Worm (Caenorhabditis elegans) whole organism, L1 larva: Measurements from ENCODE around the gene fbxa-158.

Source experiments
- aha-1 ChIP-seq: fragments of 150-350 bp; optimal IDR thresholded peaks from 2 replicates; lab custom pipeline; 2014; ENCODE audit warnings: missing biosample characterization, missing genetic modification characterization
- alr-1 ChIP-seq: fragments of 200-800 bp; sonication (Bioruptor generic); optimal IDR thresholded peaks from 2 replicates; lab custom pipeline; 2018; ENCODE audit warnings: borderline replicate concordance, mild to moderate bottlenecking, missing genetic modification characterization, missing compliant biosample characterization
- ama-1 ChIP-seq: fragments of 150-350 bp; optimal IDR thresholded peaks from 2 replicates; lab custom pipeline; 2014
- blmp-1 ChIP-seq: fragments of 150-350 bp; optimal IDR thresholded peaks from 2 replicates; lab custom pipeline; 2014; ENCODE audit warnings: missing biosample characterization, missing genetic modification characterization
- ceh-63 ChIP-seq: fragments of 200-800 bp; sonication (Bioruptor generic); optimal IDR thresholded peaks from 2 replicates; lab custom pipeline; 2018; ENCODE audit warnings: mild to moderate bottlenecking, missing genetic modification characterization, missing compliant biosample characterization
- ceh-8 ChIP-seq: fragments of 200-800 bp; sonication (Bioruptor generic); optimal IDR thresholded peaks from 2 replicates; lab custom pipeline; 2018; ENCODE audit warnings: mild to moderate bottlenecking, missing genetic modification characterization, moderate library complexity, missing compliant biosample characterization
- ceh-88 ChIP-seq: fragments of 200-800 bp; sonication (Bioruptor generic); IDR thresholded peaks from 2 replicates; pipeline ENCODE4 v1.3.6; 2022; ENCODE audit warnings: missing genetic modification characterization, missing compliant biosample characterization
- ceh-90 ChIP-seq: sonication (generic microtip); optimal IDR thresholded peaks from 2 replicates; lab custom pipeline; 2016; ENCODE audit warnings: missing genetic modification characterization, missing compliant biosample characterization
- ces-1 ChIP-seq: fragments of 150-350 bp; optimal IDR thresholded peaks from 2 replicates; lab custom pipeline; 2014; ENCODE audit warnings: missing biosample characterization, missing genetic modification reagents, missing genetic modification characterization
- dpl-1 ChIP-seq, 3 experiments: fragments of 150-350 bp in 2 of 3; sonication (generic microtip) in 1 of 3; optimal IDR thresholded peaks; 2 replicates each; lab custom pipeline; 2014 to 2017; ENCODE audit warnings: missing biosample characterization in 3 of 3, missing genetic modification characterization in 3 of 3, missing genetic modification reagents in 3 of 3
- dsc-1 ChIP-seq: sonication (generic microtip); optimal IDR thresholded peaks from 2 replicates; lab custom pipeline; 2016; ENCODE audit warnings: mild to moderate bottlenecking, missing genetic modification characterization, missing compliant biosample characterization
- efl-1 ChIP-seq, 4 experiments: fragments of 150-350 bp; optimal IDR thresholded peaks in 3 of 4; peaks in 1 of 4; 1 replicate in 1 of 4; 2 replicates in 3 of 4; lab custom pipeline; 2014; ENCODE audit warnings: missing biosample characterization in 2 of 4, missing genetic modification characterization in 2 of 4, missing genetic modification reagents in 2 of 4
- efl-3 ChIP-seq: fragments of 200-800 bp; sonication (Bioruptor generic); optimal IDR thresholded peaks from 2 replicates; lab custom pipeline; 2018; ENCODE audit warnings: mild to moderate bottlenecking, missing genetic modification characterization, missing compliant biosample characterization
- egl-13 ChIP-seq: sonication (generic microtip); optimal IDR thresholded peaks from 2 replicates; lab custom pipeline; 2016; ENCODE audit warnings: missing genotype, missing genetic modification reagents, missing genetic modification characterization, missing compliant biosample characterization
- egl-27 ChIP-seq, 2 experiments: fragments of 150-350 bp in 1 of 2; sonication (generic microtip); optimal IDR thresholded peaks; 3 replicates each; lab custom pipeline; 2017 to 2018; ENCODE audit warnings: missing biosample characterization in 2 of 2, missing genetic modification characterization in 2 of 2, missing genetic modification reagents in 2 of 2
- elt-2 ChIP-seq: sonication (generic microtip); optimal IDR thresholded peaks from 2 replicates; lab custom pipeline; 2016; ENCODE audit warnings: missing genetic modification characterization, mild to moderate bottlenecking, inconsistent platforms, missing compliant biosample characterization, missing genetic modification reagents
- elt-3 ChIP-seq, 6 experiments: fragments of 150-350 bp in 1 of 6; sonication (generic microtip); optimal IDR thresholded peaks; 2 replicates each; lab custom pipeline; 2017 to 2018; ENCODE audit warnings: missing biosample characterization in 6 of 6, missing genetic modification characterization in 6 of 6, inconsistent platforms in 1 of 6
- grh-1 ChIP-seq: fragments of 200-800 bp; sonication (Bioruptor generic); IDR thresholded peaks from 2 replicates; pipeline ENCODE4 v1.3.6; 2022; ENCODE audit warnings: missing genetic modification reagents, missing genetic modification characterization, missing compliant biosample characterization
- hpl-2 ChIP-seq: fragments of 150-350 bp; optimal IDR thresholded peaks from 2 replicates; lab custom pipeline; 2014; ENCODE audit warnings: missing biosample characterization, missing genetic modification reagents, missing genetic modification characterization
- jun-1 ChIP-seq: fragments of 150-350 bp; optimal IDR thresholded peaks from 2 replicates; lab custom pipeline; 2014; ENCODE audit warnings: missing biosample characterization, missing genetic modification reagents, missing genetic modification characterization
- lin-35 ChIP-seq, 2 experiments: fragments of 150-350 bp; optimal IDR thresholded peaks; 2 replicates each; lab custom pipeline; 2014; ENCODE audit warnings: missing biosample characterization in 2 of 2, missing genetic modification characterization in 2 of 2, missing genetic modification reagents in 2 of 2
- lin-39 ChIP-seq: fragments of 150-350 bp; optimal IDR thresholded peaks from 2 replicates; lab custom pipeline; 2014; ENCODE audit warnings: missing biosample characterization, missing genetic modification reagents, missing genetic modification characterization
- lsy-2 ChIP-seq, 2 experiments: fragments of 150-350 bp; optimal IDR thresholded peaks; 2 replicates each; lab custom pipeline; 2014; ENCODE audit warnings: missing biosample characterization in 2 of 2, missing genetic modification characterization in 2 of 2
- mab-9 ChIP-seq: fragments of 200-800 bp; sonication (Bioruptor generic); IDR thresholded peaks from 2 replicates; pipeline ENCODE4 v1.3.6; 2022; ENCODE audit warnings: missing genetic modification reagents, missing genetic modification characterization, missing compliant biosample characterization
- mep-1 ChIP-seq: fragments of 150-350 bp; optimal IDR thresholded peaks from 2 replicates; lab custom pipeline; 2014; ENCODE audit warnings: missing biosample characterization, missing genetic modification characterization
- nhr-28 ChIP-seq: fragments of 150-350 bp; optimal IDR thresholded peaks from 2 replicates; lab custom pipeline; 2014; ENCODE audit warnings: missing biosample characterization, missing genetic modification characterization
- nhr-77 ChIP-seq: fragments of 150-350 bp; optimal IDR thresholded peaks from 2 replicates; lab custom pipeline; 2014; ENCODE audit warnings: missing biosample characterization, missing genetic modification characterization
- pag-3 ChIP-seq: sonication (generic microtip); optimal IDR thresholded peaks from 2 replicates; lab custom pipeline; 2017; ENCODE audit warnings: missing genetic modification characterization, mild to moderate bottlenecking, missing compliant biosample characterization, antibody characterized with exemption, borderline replicate concordance; ENCODE audit not compliant: insufficient read depth
- rnt-1 ChIP-seq: sonication (generic microtip); optimal IDR thresholded peaks from 2 replicates; lab custom pipeline; 2016; ENCODE audit warnings: mild to moderate bottlenecking, missing genetic modification characterization, moderate library complexity, missing compliant biosample characterization
- sptf-1 ChIP-seq: fragments of 150-350 bp; optimal IDR thresholded peaks from 2 replicates; lab custom pipeline; 2014; ENCODE audit warnings: missing biosample characterization, missing genetic modification characterization
- sup-37 ChIP-seq: fragments of 200-800 bp; sonication (Bioruptor generic); optimal IDR thresholded peaks from 2 replicates; lab custom pipeline; 2018; ENCODE audit warnings: mild to moderate bottlenecking, missing genetic modification characterization, missing compliant biosample characterization
- unc-130 ChIP-seq: fragments of 150-350 bp; optimal IDR thresholded peaks from 2 replicates; lab custom pipeline; 2017; ENCODE audit warnings: missing biosample characterization, missing genetic modification characterization, inconsistent platforms
- unc-30 ChIP-seq: sonication (generic microtip); optimal IDR thresholded peaks from 2 replicates; lab custom pipeline; 2017; ENCODE audit warnings: missing biosample characterization, missing genetic modification characterization
- unc-86 ChIP-seq: sonication (generic microtip); optimal IDR thresholded peaks from 2 replicates; lab custom pipeline; 2016; ENCODE audit warnings: missing genetic modification characterization, missing compliant biosample characterization
- unc-98 ChIP-seq: fragments of 200-800 bp; sonication (Bioruptor generic); IDR thresholded peaks from 2 replicates; pipeline ENCODE4 v1.3.6; 2022; ENCODE audit warnings: missing genetic modification characterization, missing compliant biosample characterization
- xbp-1 ChIP-seq: sonication (generic microtip); optimal IDR thresholded peaks from 2 replicates; lab custom pipeline; 2016; ENCODE audit warnings: missing genetic modification characterization, missing compliant biosample characterization
- zag-1 ChIP-seq: fragments of 150-350 bp; optimal IDR thresholded peaks from 2 replicates; lab custom pipeline; 2014; ENCODE audit warnings: missing biosample characterization, missing genetic modification characterization
- ztf-11 ChIP-seq, 2 experiments: sonication (generic microtip); optimal IDR thresholded peaks; 2 replicates each; lab custom pipeline; 2016 to 2017; ENCODE audit warnings: missing genetic modification characterization in 2 of 2, missing biosample characterization in 1 of 2, missing compliant biosample characterization in 1 of 2

Gene fbxa-158

DNA sequence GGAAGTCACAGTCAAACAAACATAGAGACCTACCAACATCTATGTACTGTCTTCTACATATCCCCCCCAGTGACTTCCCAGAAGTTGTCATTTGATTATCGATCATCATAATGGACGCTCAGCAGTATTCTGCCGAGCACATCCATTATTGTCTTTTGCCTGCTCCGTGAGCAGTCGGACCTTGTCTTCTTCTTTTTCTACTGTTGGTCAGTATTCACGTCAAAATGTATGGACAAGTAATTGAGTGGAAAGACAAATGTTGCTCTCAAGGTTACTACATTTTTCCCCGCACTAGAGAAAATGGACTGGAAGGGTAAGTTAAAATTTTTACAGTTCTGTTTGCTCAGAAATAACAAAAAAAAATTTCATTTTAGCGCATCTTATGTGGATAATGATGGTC, 33.8 kb upstream of the fbxa-158 start, which contains the start of gene btb-12:
Gene btb-12, plus strand, starts transcription at position 301 of the 400 bp plus-strand sequence.
- TF ChIP-seq dsc-1 (tag; lab: Kevin White, UChicago) (no peak), sptf-1 (tag; lab: Kevin White, UChicago) (no peak), ztf-11 (tag; optimal IDR thresholded peaks at IDR 0.05; lab: Kevin White, UChicago) (no peak), hpl-2 (GFP tag; lab: Kevin White, UChicago) (no peak), pag-3 (tag; lab: Kevin White, UChicago) (no peak), blmp-1 (tag; lab: Kevin White, UChicago) (no peak), jun-1 (tag; lab: Kevin White, UChicago) (no peak), nhr-28 (tag; lab: Kevin White, UChicago) (no peak), ama-1 (lab: Kevin White, UChicago) (no peak)

DNA sequence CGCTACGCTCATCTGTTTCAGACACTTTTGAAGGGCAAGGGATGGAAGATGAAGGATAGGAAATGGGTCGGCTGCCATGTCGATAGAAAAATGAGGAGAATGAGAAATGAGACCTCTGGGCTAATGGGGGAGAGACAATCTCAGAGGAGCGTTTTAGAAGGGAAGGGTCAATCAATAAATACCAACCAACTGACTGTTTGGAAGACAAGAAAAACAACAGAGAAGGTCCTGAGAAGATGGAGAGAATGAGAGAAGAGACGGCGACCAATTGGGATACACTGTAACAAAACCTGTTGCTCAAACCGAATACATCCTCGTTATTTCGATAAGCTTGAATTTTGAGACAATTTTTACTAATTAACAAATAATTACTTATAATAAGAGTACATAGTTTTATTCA, 32.3 kb upstream of the fbxa-158 start, which contains the start of gene fbxb-15:
Gene fbxb-15, minus strand, starts transcription at position 101 of the 400 bp plus-strand sequence.
- TF ChIP-seq unc-86: no peak

DNA sequence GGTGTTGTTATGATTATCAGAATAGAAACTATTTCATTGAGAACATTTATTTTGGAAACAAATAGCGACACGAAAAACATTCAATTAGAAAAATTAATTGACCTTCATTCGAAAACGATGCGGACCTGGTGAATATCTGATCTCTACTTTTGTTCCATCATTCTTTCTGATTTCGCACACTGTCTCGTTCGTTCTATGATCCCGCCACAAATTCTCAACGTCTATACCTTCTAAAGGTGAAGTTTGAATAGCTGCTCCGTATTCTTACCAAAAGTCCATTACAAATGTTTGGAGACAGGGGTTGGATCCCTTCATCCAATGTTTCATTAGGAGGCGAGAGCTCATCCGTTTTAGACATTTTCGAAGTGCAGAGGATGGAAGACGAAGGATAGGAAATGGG, 30.7 kb upstream of the fbxa-158 start, which contains the start of gene fbxb-16:
Gene fbxb-16, minus strand, starts transcription at position 101 of the 400 bp plus-strand sequence.
- TF ChIP-seq lsy-2 (tag; optimal IDR thresholded peaks at IDR 0.05; lab: Kevin White, UChicago): no peak
- TF ChIP-seq mep-1 (tag; lab: Kevin White, UChicago): no peak
- TF ChIP-seq egl-27 (tag; optimal IDR thresholded peaks at IDR 0.05; lab: Kevin White, UChicago): no peak
- TF ChIP-seq ceh-88 (GFP tag; lab: Robert Waterston, UW): no peak
- no peak for TF ChIP-seq nhr-77 (tag; lab: Kevin White, UChicago)
- no peak for TF ChIP-seq dsc-1 (tag; lab: Kevin White, UChicago)
- TF ChIP-seq grh-1: no peak
- TF ChIP-seq hpl-2 (GFP tag; lab: Kevin White, UChicago): no peak
- TF ChIP-seq ceh-90 (tag; lab: Kevin White, UChicago): no peak
- no peak for TF ChIP-seq unc-30 (tag; lab: Kevin White, UChicago)
- TF ChIP-seq xbp-1 (tag; lab: Kevin White, UChicago): no peak
- TF ChIP-seq ceh-8 (GFP tag; lab: Kevin White, UChicago): no peak
- no peak for TF ChIP-seq egl-13
- no peak for TF ChIP-seq ces-1
- no peak for TF ChIP-seq alr-1
- TF ChIP-seq sup-37 (GFP tag; lab: Kevin White, UChicago): no peak
- TF ChIP-seq ceh-63 (GFP tag; lab: Kevin White, UChicago): no peak
- no peak for TF ChIP-seq mab-9
- no peak for TF ChIP-seq unc-98 (GFP tag; lab: Robert Waterston, UW)
- TF ChIP-seq elt-3 (tag; optimal IDR thresholded peaks at IDR 0.05; lab: Kevin White, UChicago): no peak
- TF ChIP-seq, all 84 proteins: peak for 0

DNA sequence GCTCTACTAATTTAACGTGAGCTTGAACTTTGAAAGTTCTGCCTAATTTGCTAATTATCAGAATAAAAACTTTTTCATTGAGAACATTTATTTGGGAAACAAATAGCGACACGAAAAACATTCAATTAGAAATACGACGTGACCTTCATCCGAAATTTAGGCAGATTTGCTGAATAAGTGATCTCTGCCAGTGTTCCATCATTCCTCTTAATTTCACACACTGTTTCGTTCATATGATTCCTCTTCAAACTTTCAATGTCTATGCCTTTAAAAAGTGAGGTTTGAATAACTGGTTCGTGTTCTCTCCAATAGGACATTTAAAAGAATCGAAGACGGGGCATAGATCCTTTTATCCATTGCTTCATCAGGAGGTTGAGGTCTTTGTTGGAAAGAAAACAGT, 29.4 kb upstream of the fbxa-158 start, which contains the start of gene fbxb-20:
Gene fbxb-20, minus strand, starts transcription at position 101 of the 400 bp plus-strand sequence.
- TF ChIP-seq unc-30 (tag; lab: Kevin White, UChicago) (no peak), lsy-2 (tag; optimal IDR thresholded peaks at IDR 0.05; lab: Kevin White, UChicago) (no peak), ceh-8 (GFP tag; lab: Kevin White, UChicago) (no peak), zag-1 (tag; lab: Kevin White, UChicago) (no peak), mab-9 (no peak), efl-1 (optimal IDR thresholded peaks at IDR 0.05; lab: Kevin White, UChicago) (no peak), efl-1 (GFP tag; optimal IDR thresholded peaks at IDR 0.05 in 1 of 2; lab: Kevin White, UChicago) (no peak), lin-39 (no peak), nhr-28 (tag; lab: Kevin White, UChicago) (no peak), dpl-1 (GFP tag; optimal IDR thresholded peaks at IDR 0.05; lab: Kevin White, UChicago) (no peak), efl-3 (no peak), lin-35 (GFP tag; optimal IDR thresholded peaks at IDR 0.05; lab: Kevin White, UChicago) (no peak), rnt-1 (no peak), aha-1 (tag; lab: Kevin White, UChicago) (no peak), unc-130 (no peak), hpl-2 (GFP tag; lab: Kevin White, UChicago) (no peak), unc-98 (GFP tag; lab: Robert Waterston, UW) (no peak), elt-2 (tag; lab: Kevin White, UChicago) (no peak)
